Fruit fly (Drosophila melanogaster) whole organism, embryonic: ENCODE measurements around the gene CG8837.

Source experiments
- Ada2b ChIP-seq: fragments of 200-800 bp; sonication (Bioruptor generic); IDR thresholded peaks from 2 replicates; pipeline ENCODE4 v1.3.6; 2022; ENCODE audit warnings: missing biosample characterization, missing genetic modification characterization
- B-H2 ChIP-seq: fragments of 200-800 bp; sonication (Bioruptor generic); optimal IDR thresholded peaks from 2 replicates; lab custom pipeline; 2018; ENCODE audit warnings: missing biosample characterization, mild to moderate bottlenecking, missing genetic modification characterization
- CG10209 ChIP-seq: fragments of 200-800 bp; sonication (Bioruptor generic); optimal IDR thresholded peaks from 3 replicates; lab custom pipeline; 2017; ENCODE audit warnings: missing biosample characterization, mild to moderate bottlenecking, missing genetic modification characterization, missing genetic modification reagents
- CG10543 ChIP-seq: fragments of 200-800 bp; sonication (Bioruptor generic); optimal IDR thresholded peaks from 3 replicates; lab custom pipeline; 2017; ENCODE audit warnings: missing biosample characterization, mild to moderate bottlenecking, missing genetic modification characterization, moderate library complexity
- CG10979 ChIP-seq: fragments of 200-800 bp; sonication (Bioruptor generic); optimal IDR thresholded peaks from 2 replicates; lab custom pipeline; 2018; ENCODE audit warnings: missing biosample characterization, mild to moderate bottlenecking, missing genetic modification characterization, moderate library complexity
- CG11560 ChIP-seq: fragments of 200-800 bp; sonication (Bioruptor generic); IDR thresholded peaks from 3 replicates; pipeline ENCODE4 v1.3.6; 2022; ENCODE audit warnings: missing biosample characterization, missing genetic modification characterization
- CG11696 ChIP-seq: fragments of 200-800 bp; sonication (Bioruptor generic); IDR thresholded peaks from 2 replicates; pipeline ENCODE4 v1.3.6; 2022; ENCODE audit warnings: missing biosample characterization, missing genetic modification characterization
- CG12071 ChIP-seq: fragments of 200-800 bp; sonication (Bioruptor generic); optimal IDR thresholded peaks from 3 replicates; lab custom pipeline; 2018; ENCODE audit warnings: missing biosample characterization, mild to moderate bottlenecking, missing genetic modification characterization
- CG12155 ChIP-seq: fragments of 200-800 bp; sonication (Bioruptor generic); optimal IDR thresholded peaks from 3 replicates; lab custom pipeline; 2016; ENCODE audit warnings: missing biosample characterization, missing genetic modification characterization
- CG12769 ChIP-seq: fragments of 200-800 bp; sonication (Bioruptor generic); optimal IDR thresholded peaks from 2 replicates; lab custom pipeline; 2019; ENCODE audit warnings: missing biosample characterization, mild to moderate bottlenecking, missing genetic modification characterization, moderate library complexity
- CG12942 ChIP-seq: fragments of 200-800 bp; sonication (Bioruptor generic); optimal IDR thresholded peaks from 3 replicates; lab custom pipeline; 2016; ENCODE audit warnings: missing biosample characterization, missing genetic modification characterization
- CG17802 ChIP-seq: fragments of 200-800 bp; sonication (Bioruptor generic); optimal IDR thresholded peaks from 2 replicates; lab custom pipeline; 2018; ENCODE audit warnings: missing biosample characterization, mild to moderate bottlenecking, missing genetic modification characterization, moderate library complexity
- CG17912 ChIP-seq: fragments of 200-800 bp; sonication (Bioruptor generic); optimal IDR thresholded peaks from 2 replicates; lab custom pipeline; 2018; ENCODE audit warnings: missing biosample characterization, mild to moderate bottlenecking, missing genetic modification characterization
- CG18262 ChIP-seq: fragments of 200-800 bp; optimal IDR thresholded peaks from 3 replicates; lab custom pipeline; 2019; ENCODE audit warnings: missing biosample characterization, mild to moderate bottlenecking, missing genetic modification characterization, moderate library complexity
- CG2116 ChIP-seq: fragments of 200-800 bp; sonication (Bioruptor generic); optimal IDR thresholded peaks from 3 replicates; lab custom pipeline; 2018; ENCODE audit warnings: missing biosample characterization, mild to moderate bottlenecking, missing genetic modification characterization
- CG31388 ChIP-seq: fragments of 200-800 bp; sonication (Bioruptor generic); optimal IDR thresholded peaks from 2 replicates; lab custom pipeline; 2016; ENCODE audit warnings: missing biosample characterization, missing genetic modification characterization
- CG33213 ChIP-seq: fragments of 200-800 bp; sonication (Bioruptor generic); optimal IDR thresholded peaks from 3 replicates; lab custom pipeline; 2016; ENCODE audit warnings: missing biosample characterization, missing genetic modification characterization
- CG4328 ChIP-seq: fragments of 200-800 bp; sonication (Bioruptor generic); optimal IDR thresholded peaks from 3 replicates; lab custom pipeline; 2017; ENCODE audit warnings: missing biosample characterization, missing genetic modification reagents, missing genetic modification characterization
- CG6854 ChIP-seq: fragments of 200-800 bp; sonication (Bioruptor generic); optimal IDR thresholded peaks from 3 replicates; lab custom pipeline; 2017; ENCODE audit warnings: missing biosample characterization, mild to moderate bottlenecking, missing genetic modification characterization
- CG7745 ChIP-seq: fragments of 200-800 bp; sonication (Bioruptor generic); optimal IDR thresholded peaks from 2 replicates; lab custom pipeline; 2018; ENCODE audit warnings: missing biosample characterization, mild to moderate bottlenecking, missing genetic modification characterization, moderate library complexity
- CG7987 ChIP-seq: fragments of 200-800 bp; sonication (Bioruptor generic); optimal IDR thresholded peaks from 2 replicates; lab custom pipeline; 2018; ENCODE audit warnings: missing biosample characterization, mild to moderate bottlenecking, missing genetic modification characterization, moderate library complexity
- CG8281 ChIP-seq: fragments of 200-800 bp; sonication (Bioruptor generic); optimal IDR thresholded peaks from 2 replicates; lab custom pipeline; 2018; ENCODE audit warnings: missing biosample characterization, mild to moderate bottlenecking, missing genetic modification characterization, moderate library complexity
- Chrac-16 ChIP-seq: fragments of 200-800 bp; sonication (Bioruptor generic); optimal IDR thresholded peaks from 3 replicates; lab custom pipeline; 2016; ENCODE audit warnings: missing biosample characterization, missing genetic modification characterization
- CkIIα-i1 ChIP-seq: fragments of 200-800 bp; sonication (Bioruptor generic); IDR thresholded peaks from 2 replicates; pipeline ENCODE4 v1.3.6; 2022; ENCODE audit warnings: missing biosample characterization, missing genetic modification characterization
- Dek ChIP-seq: fragments of 200-800 bp; sonication (Bioruptor generic); optimal IDR thresholded peaks from 3 replicates; lab custom pipeline; 2019; ENCODE audit warnings: missing biosample characterization, mild to moderate bottlenecking, missing genetic modification characterization, moderate library complexity
- Med ChIP-seq: fragments of 200-800 bp; sonication (Bioruptor generic); peaks from one replicate; lab custom pipeline; 2016; ENCODE audit warnings: missing biosample characterization, missing genetic modification characterization, mild to moderate bottlenecking, inconsistent platforms, moderate library complexity
- Nf-YB ChIP-seq: fragments of 200-800 bp; sonication (Bioruptor generic); optimal IDR thresholded peaks from 3 replicates; lab custom pipeline; 2019; ENCODE audit warnings: missing biosample characterization, mild to moderate bottlenecking, missing genetic modification characterization, moderate library complexity
- Nf-YC ChIP-seq: fragments of 200-800 bp; optimal IDR thresholded peaks from 3 replicates; lab custom pipeline; 2019; ENCODE audit warnings: missing biosample characterization, mild to moderate bottlenecking, missing genetic modification characterization, moderate library complexity
- Ptx1 ChIP-seq: fragments of 200-800 bp; sonication (Bioruptor generic); IDR thresholded peaks from 2 replicates; pipeline ENCODE4 v1.3.6; 2022; ENCODE audit warnings: missing biosample characterization, missing genetic modification characterization
- Sox102F ChIP-seq: fragments of 200-800 bp; sonication (Bioruptor generic); optimal IDR thresholded peaks from 2 replicates; lab custom pipeline; 2018; ENCODE audit warnings: missing biosample characterization, mild to moderate bottlenecking, missing genetic modification characterization, moderate library complexity
- ara ChIP-seq: fragments of 200-800 bp; sonication (Bioruptor generic); IDR thresholded peaks from 2 replicates; pipeline ENCODE4 v1.3.6; 2022; ENCODE audit warnings: missing biosample characterization, missing genetic modification characterization
- cg ChIP-seq: fragments of 200-800 bp; sonication (Bioruptor generic); optimal IDR thresholded peaks from 3 replicates; lab custom pipeline; 2019; ENCODE audit warnings: missing biosample characterization, mild to moderate bottlenecking, missing genetic modification characterization, moderate library complexity
- chinmo ChIP-seq: fragments of 200-800 bp; sonication (Bioruptor generic); IDR thresholded peaks from 4 replicates; pipeline ENCODE4 v1.3.6; 2022; ENCODE audit warnings: missing biosample characterization, missing genetic modification characterization; ENCODE audit not compliant: partially characterized antibody
- cwo ChIP-seq: fragments of 200-800 bp; sonication (Bioruptor generic); optimal IDR thresholded peaks from 3 replicates; lab custom pipeline; 2017; ENCODE audit warnings: missing biosample characterization, missing genetic modification characterization, mild to moderate bottlenecking, moderate library complexity, missing genetic modification reagents
- en ChIP-seq: fragments of 200-800 bp; sonication (Bioruptor generic); optimal IDR thresholded peaks from 2 replicates; lab custom pipeline; 2016; ENCODE audit warnings: missing biosample characterization, missing genetic modification characterization
- exex ChIP-seq: fragments of 200-800 bp; sonication (Bioruptor generic); optimal IDR thresholded peaks from 4 replicates; lab custom pipeline; 2018; ENCODE audit warnings: missing biosample characterization, mild to moderate bottlenecking, missing genetic modification characterization, moderate library complexity
- grau ChIP-seq: fragments of 200-800 bp; optimal IDR thresholded peaks from 3 replicates; lab custom pipeline; 2019; ENCODE audit warnings: missing biosample characterization, mild to moderate bottlenecking, missing genetic modification characterization, moderate library complexity
- hbn ChIP-seq: fragments of 200-800 bp; sonication (Bioruptor generic); IDR thresholded peaks from 2 replicates; pipeline ENCODE4 v1.3.6; 2022; ENCODE audit warnings: missing biosample characterization, missing genetic modification characterization; ENCODE audit not compliant: partially characterized antibody
- jing ChIP-seq: fragments of 200-800 bp; sonication (Bioruptor generic); optimal IDR thresholded peaks from 2 replicates; lab custom pipeline; 2018; ENCODE audit warnings: missing biosample characterization, mild to moderate bottlenecking, missing genetic modification characterization
- maf-S ChIP-seq: fragments of 200-800 bp; sonication (Bioruptor generic); optimal IDR thresholded peaks from 2 replicates; lab custom pipeline; 2016; ENCODE audit warnings: missing biosample characterization, missing genetic modification characterization
- nom ChIP-seq: fragments of 200-800 bp; sonication (Bioruptor generic); optimal IDR thresholded peaks from 2 replicates; lab custom pipeline; 2017; ENCODE audit warnings: missing biosample characterization, missing genetic modification characterization, mild to moderate bottlenecking, moderate library complexity, missing genetic modification reagents
- pita ChIP-seq: fragments of 200-800 bp; sonication (Bioruptor generic); optimal IDR thresholded peaks from 2 replicates; lab custom pipeline; 2017; ENCODE audit warnings: missing biosample characterization, mild to moderate bottlenecking, missing genetic modification characterization
- salm ChIP-seq: fragments of 200-800 bp; sonication (Bioruptor generic); optimal IDR thresholded peaks from 2 replicates; lab custom pipeline; 2018; ENCODE audit warnings: missing biosample characterization, mild to moderate bottlenecking, missing genetic modification characterization
- sd ChIP-seq: fragments of 200-800 bp; sonication (Bioruptor generic); optimal IDR thresholded peaks from 3 replicates; lab custom pipeline; 2018; ENCODE audit warnings: missing biosample characterization, mild to moderate bottlenecking, missing genetic modification characterization, moderate library complexity
- sens ChIP-seq: fragments of 200-800 bp; sonication (Bioruptor generic); peaks from one replicate; lab custom pipeline; 2016; ENCODE audit warnings: missing biosample characterization, missing genetic modification characterization
- slou ChIP-seq: fragments of 200-800 bp; sonication (Bioruptor generic); optimal IDR thresholded peaks from 3 replicates; lab custom pipeline; 2016; ENCODE audit warnings: missing biosample characterization, missing genetic modification characterization
- so ChIP-seq: fragments of 200-800 bp; sonication (Bioruptor generic); IDR thresholded peaks from 3 replicates; pipeline ENCODE4 v1.3.6; 2022; ENCODE audit warnings: missing biosample characterization, missing genetic modification characterization
- tap ChIP-seq: fragments of 200-800 bp; optimal IDR thresholded peaks from 3 replicates; lab custom pipeline; 2019; ENCODE audit warnings: missing biosample characterization, mild to moderate bottlenecking, missing genetic modification characterization, moderate library complexity
- ttk ChIP-seq: fragments of 200-800 bp; sonication (Bioruptor generic); IDR thresholded peaks from 2 replicates; pipeline ENCODE4 v2.1.2; 2022; ENCODE audit warnings: missing biosample characterization, missing genetic modification characterization
- vnd ChIP-seq: fragments of 200-800 bp; sonication (Bioruptor generic); IDR thresholded peaks from 3 replicates; pipeline ENCODE4 v1.3.6; 2022; ENCODE audit warnings: missing biosample characterization, missing genetic modification characterization; ENCODE audit not compliant: partially characterized antibody
- zfh1 ChIP-seq: fragments of 200-800 bp; sonication (Bioruptor generic); IDR thresholded peaks from 3 replicates; pipeline ENCODE4 v1.3.6; 2022; ENCODE audit warnings: missing biosample characterization, missing genetic modification characterization

The CG8837 gene

DNA sequence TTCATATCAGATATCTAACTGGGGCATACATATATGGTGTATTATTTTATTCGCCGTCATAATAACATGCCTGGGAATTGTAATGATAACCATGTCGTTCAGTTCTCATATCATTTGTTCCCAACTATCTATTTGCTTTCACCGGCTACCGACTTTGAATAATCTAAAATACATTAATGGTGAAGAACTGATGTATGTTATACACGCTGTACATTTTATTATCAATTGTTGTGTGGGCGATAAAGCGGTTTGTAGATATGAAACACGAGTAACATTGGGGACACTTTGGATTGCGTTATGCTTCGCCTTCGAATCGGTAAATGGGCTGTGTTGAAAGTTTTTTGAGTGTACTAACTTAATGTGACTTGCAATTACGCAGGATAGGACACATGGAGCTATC is 20.9 kb upstream of the CG8837 start (continued):
- no peak for TF ChIP-seq CG10543 (GFP tag; lab: Kevin White, UChicago)
- TF ChIP-seq hbn (GFP tag; lab: Robert Waterston, UW) = no peak
- TF ChIP-seq cg = no peak
- TF ChIP-seq CG18262 (tag; lab: Kevin White, UChicago) = no peak
- no peak for TF ChIP-seq CG10979
- TF ChIP-seq CG12769 (tag; lab: Kevin White, UChicago) = peak; percentile 14
- TF ChIP-seq tap (tag; lab: Kevin White, UChicago) = no peak
- TF ChIP-seq zfh1 (GFP tag; lab: Robert Waterston, UW) = no peak
- TF ChIP-seq Ptx1 (GFP tag; lab: Robert Waterston, UW) = no peak
- no peak for TF ChIP-seq CG12071 (GFP tag; lab: Kevin White, UChicago)
- TF ChIP-seq CG33213 (GFP tag; lab: Kevin White, UChicago) = no peak
- peak; percentile 27 for TF ChIP-seq salm (tag; lab: Kevin White, UChicago)
- TF ChIP-seq Ada2b (GFP tag; lab: Robert Waterston, UW) = no peak
- no peak for TF ChIP-seq CG17912
- no peak for TF ChIP-seq CG4328 (GFP tag; lab: Kevin White, UChicago)
- peak; percentile 75 for TF ChIP-seq exex (tag; lab: Kevin White, UChicago)
- TF ChIP-seq slou (GFP tag; lab: Kevin White, UChicago) = no peak
- no peak for TF ChIP-seq Chrac-16
- TF ChIP-seq CG7987 = no peak
- no peak for TF ChIP-seq CG7745 (tag; lab: Kevin White, UChicago)
- TF ChIP-seq cwo (GFP tag; lab: Kevin White, UChicago) = peak; percentile 10
- TF ChIP-seq CG31388 (GFP tag; lab: Kevin White, UChicago) = no peak
- TF ChIP-seq vnd = no peak

- TF ChIP-seq Med (GFP tag; lab: Kevin White, UChicago) (peak; percentile 36), CG12942 (GFP tag; lab: Kevin White, UChicago) (no peak), CG11696 (GFP tag; lab: Robert Waterston, UW) (peak; percentile 58), CG11560 (no peak), so (GFP tag; lab: Robert Waterston, UW) (no peak), grau (tag; lab: Kevin White, UChicago) (peak; percentile 62), sd (tag; lab: Kevin White, UChicago) (no peak), chinmo (0 out of 4 replicates have a peak, but pooled peaks have one; percentile 48), nom (GFP tag; lab: Kevin White, UChicago) (peak; percentile 26), Nf-YC (peak; percentile 68), pita (no peak), CG8281 (tag; lab: Kevin White, UChicago) (no peak), CG10209 (GFP tag; lab: Kevin White, UChicago) (no peak), maf-S (GFP tag; lab: Kevin White, UChicago) (no peak), Nf-YB (peak; percentile 49), sens (GFP tag; lab: Kevin White, UChicago) (peak; percentile 38)
Measured at dm6 chr2L:3299803-3300202, 20.2 kb upstream of the CG8837 start.

dm6 chr2L:3301058-3301457 is 19.0 kb upstream of the CG8837 start:
- TF ChIP-seq Med (GFP tag; lab: Kevin White, UChicago) (peak; percentile 17), CG12155 (GFP tag; lab: Kevin White, UChicago) (no peak), ara (GFP tag; lab: Robert Waterston, UW) (no peak), CG17802 (no peak), CG11696 (GFP tag; lab: Robert Waterston, UW) (no peak), Sox102F (no peak), jing (no peak), CG6854 (no peak), CG2116 (no peak), B-H2 (GFP tag; lab: Kevin White, UChicago) (no peak), ttk (0 out of 2 replicates have a peak, but pooled peaks have one; percentile 16), Dek (tag; lab: Kevin White, UChicago) (no peak), en (GFP tag; lab: Kevin White, UChicago) (no peak), CkIIα-i1 (GFP tag; lab: Robert Waterston, UW) (no peak)
